Fruit fly (Drosophila melanogaster) S2 (cell line): ENCODE data around the gene Phlpp.

Experiments
- CG8478 ChIP-seq: fragments of >200 bp; optimal IDR thresholded peaks from 2 replicates; lab custom pipeline; 2018
- CTCF ChIP-seq, 2 experiments: fragments of >200 bp; optimal IDR thresholded peaks; 2 replicates each; lab custom pipeline; 2018

dm6 chr2L:19111137-19111536 lies 52.2 kb downstream of the Phlpp start:
- TF ChIP-seq CG8478 (lab: Kevin White, UChicago), result no peak
- TF ChIP-seq CTCF (optimal IDR thresholded peaks at IDR 0.05; lab: Kevin White, UChicago), result no peak
